Fruit fly (Drosophila melanogaster) whole organism, pupa: ENCODE results near the gene Lcp65Ag2.

Experiments
- CG12605 ChIP-seq: fragments of 200-800 bp; sonication (Bioruptor generic); IDR thresholded peaks from 2 replicates; pipeline ENCODE4 v1.3.6; 2022; ENCODE audit warnings: missing biosample characterization, missing genetic modification characterization
- D1 ChIP-seq: fragments of 200-800 bp; sonication (Bioruptor generic); optimal IDR thresholded peaks from 2 replicates; lab custom pipeline; 2018; ENCODE audit warnings: missing biosample characterization, mild to moderate bottlenecking, missing genetic modification characterization, moderate library complexity
- Snoo ChIP-seq: fragments of 200-800 bp; sonication (Bioruptor generic); optimal IDR thresholded peaks from 3 replicates; lab custom pipeline; 2017; ENCODE audit warnings: missing biosample characterization, mild to moderate bottlenecking, missing genetic modification characterization, inconsistent platforms
- gl ChIP-seq: fragments of 200-800 bp; sonication (Bioruptor generic); optimal IDR thresholded peaks from 2 replicates; lab custom pipeline; 2018; ENCODE audit warnings: missing biosample characterization, mild to moderate bottlenecking, missing genetic modification characterization

dm6 chr3L:6110673-6111449 is 22.5 kb downstream of the Lcp65Ag2 start:
- no peak for TF ChIP-seq CG12605 (GFP tag; lab: Robert Waterston, UW)
- TF ChIP-seq D1 (tag; lab: Kevin White, UChicago), result no peak
- TF ChIP-seq Snoo, result no peak
- TF ChIP-seq gl (tag; lab: Kevin White, UChicago), result no peak
